Worm (Caenorhabditis elegans): ENCODE measurements around the gene trx-3.

trx-3 gene

DNA sequence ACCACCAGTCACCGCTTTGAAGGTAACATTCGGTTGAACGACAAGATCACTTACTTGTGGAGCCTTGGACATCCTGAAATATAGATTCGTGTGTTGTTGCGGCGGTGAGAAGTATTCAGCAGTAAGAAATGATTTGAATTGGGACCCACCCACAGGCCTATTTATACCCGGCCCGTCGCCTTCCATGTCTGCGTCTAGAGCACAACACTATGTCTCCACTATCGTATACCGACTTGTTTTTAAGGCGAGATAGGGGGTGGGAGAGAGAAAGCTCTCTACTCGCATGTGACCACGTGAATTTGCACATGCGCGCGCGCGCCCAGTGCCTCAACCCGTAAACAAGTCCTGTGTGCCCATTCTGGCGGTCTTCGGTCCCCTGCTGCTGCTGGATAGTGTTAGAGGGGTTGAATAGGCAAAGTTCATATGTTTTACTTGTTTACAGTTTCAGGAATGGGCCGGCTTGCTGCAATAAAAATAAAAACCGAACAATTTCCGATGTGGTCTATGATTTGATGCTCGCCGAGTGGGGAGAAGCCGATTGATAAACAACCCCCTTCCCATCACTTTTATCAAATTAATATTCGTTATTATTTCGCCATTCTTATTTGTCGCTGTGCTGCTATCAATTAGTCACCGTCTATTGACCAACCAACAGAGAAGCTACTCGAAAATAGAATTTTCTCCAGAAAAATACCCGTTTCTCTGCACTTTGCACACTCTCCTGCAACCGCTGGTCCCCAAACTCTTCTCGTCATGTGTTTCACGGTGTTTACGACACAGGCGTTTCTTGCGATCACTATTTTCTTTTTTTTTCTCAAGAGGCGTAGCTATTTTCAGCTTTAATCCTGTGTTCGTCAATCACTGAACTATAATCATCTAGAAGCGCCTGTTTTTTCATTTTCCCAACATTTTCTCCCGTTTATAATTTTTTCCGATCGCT, 16.8 kb upstream of the trx-3 start (continued):
- TF ChIP-seq nhr-71 (tag; optimal IDR thresholded peaks at IDR 0.05) (peak; percentile 84), mdl-1 (tag; optimal IDR thresholded peaks at IDR 0.05) (peak in 1 of 2 experiments; percentile 93), swsn-7 (tag; optimal IDR thresholded peaks at IDR 0.05) (peak; percentile 64), ets-5 (GFP tag; IDR thresholded peaks at IDR 0.05) (no peak), ama-1 (optimal IDR thresholded peaks at IDR 0.05) (peak; percentile 56), grh-1 (GFP tag; IDR thresholded peaks at IDR 0.05) (no peak), hpl-2 (GFP tag; optimal IDR thresholded peaks at IDR 0.05) (no peak), efl-3 (GFP tag; optimal IDR thresholded peaks at IDR 0.05) (no peak), unc-30 (tag; optimal IDR thresholded peaks at IDR 0.05) (no peak), C16A3.4 (tag; optimal IDR thresholded peaks at IDR 0.05) (peak; percentile 59), xbp-1 (tag; optimal IDR thresholded peaks at IDR 0.05) (peak; percentile 30), fkh-4 (tag; optimal IDR thresholded peaks at IDR 0.05; ENCODE audit: borderline replicate concordance) (no peak), unc-130 (tag; optimal IDR thresholded peaks at IDR 0.05) (no peak), nhr-85 (tag) (peak; percentile 71), ceh-82 (tag; optimal IDR thresholded peaks at IDR 0.05) (peak in 1 of 3 experiments; percentile 53), F16B12.6 (tag; optimal IDR thresholded peaks at IDR 0.05) (no peak), mef-2 (tag; optimal IDR thresholded peaks at IDR 0.05) (peak; percentile 3), nhr-84 (tag; optimal IDR thresholded peaks at IDR 0.05) (no peak), hlh-17 (GFP tag; optimal IDR thresholded peaks at IDR 0.05; ENCODE audit: borderline replicate concordance) (no peak), pax-3 (tag; optimal IDR thresholded peaks at IDR 0.05) (peak; percentile 68), rnt-1 (tag; optimal IDR thresholded peaks at IDR 0.05) (peak; percentile 61), vab-15 (tag; optimal IDR thresholded peaks at IDR 0.05) (no peak), pqm-1 (tag; optimal IDR thresholded peaks at IDR 0.05) (no peak), skn-1 (tag; optimal IDR thresholded peaks at IDR 0.05) (peak; percentile 12), C04F5.9 (tag; optimal IDR thresholded peaks at IDR 0.05) (no peak), snpc-4 (tag; optimal IDR thresholded peaks at IDR 0.05) (peak; percentile 31), unc-86 (tag; optimal IDR thresholded peaks at IDR 0.05) (peak; percentile 69), ceh-88 (GFP tag; IDR thresholded peaks at IDR 0.05) (peak; percentile 80), sptf-1 (tag; optimal IDR thresholded peaks at IDR 0.05) (no peak), nhr-12 (tag; optimal IDR thresholded peaks at IDR 0.05) (no peak), elt-3 (tag; optimal IDR thresholded peaks at IDR 0.05) (no peak), ces-1 (GFP tag; optimal IDR thresholded peaks at IDR 0.05) (no peak), mep-1 (tag; optimal IDR thresholded peaks at IDR 0.05) (peak; percentile 39), Y116A8C.19 (tag; optimal IDR thresholded peaks at IDR 0.05; ENCODE audit: borderline replicate concordance) (no peak), egl-27 (tag; optimal IDR thresholded peaks at IDR 0.05) (no peak), tlp-1 (tag; optimal IDR thresholded peaks at IDR 0.05) (no peak), jun-1 (tag; optimal IDR thresholded peaks at IDR 0.05) (no peak), elt-2 (tag; optimal IDR thresholded peaks at IDR 0.05) (peak; percentile 59), fos-1 (tag; optimal IDR thresholded peaks at IDR 0.05) (no peak), ceh-90 (tag; optimal IDR thresholded peaks at IDR 0.05) (no peak), sox-4 (tag; optimal IDR thresholded peaks at IDR 0.05) (peak; percentile 47), lir-3 (tag; optimal IDR thresholded peaks at IDR 0.05; ENCODE audit: poor library complexity) (peak; percentile 31), unc-98 (GFP tag; IDR thresholded peaks at IDR 0.05) (0 out of 2 replicates have a peak, but pooled peaks have one; percentile 26), nhr-76 (tag; optimal IDR thresholded peaks at IDR 0.05) (no peak), lin-39 (tag; optimal IDR thresholded peaks at IDR 0.05) (no peak), ceh-8 (GFP tag; optimal IDR thresholded peaks at IDR 0.05) (no peak), ztf-4 (tag; optimal IDR thresholded peaks at IDR 0.05) (peak; percentile 55), ceh-63 (GFP tag; optimal IDR thresholded peaks at IDR 0.05) (no peak), fkh-8 (tag; optimal IDR thresholded peaks at IDR 0.05) (peak; percentile 91), hlh-4 (tag; optimal IDR thresholded peaks at IDR 0.05) (no peak), fkh-10 (GFP tag; optimal IDR thresholded peaks at IDR 0.05) (peak; percentile 85), nhr-11 (tag; optimal IDR thresholded peaks at IDR 0.05) (no peak)
